Fruit fly (Drosophila melanogaster): ENCODE results near the gene CG6290.

DNA sequence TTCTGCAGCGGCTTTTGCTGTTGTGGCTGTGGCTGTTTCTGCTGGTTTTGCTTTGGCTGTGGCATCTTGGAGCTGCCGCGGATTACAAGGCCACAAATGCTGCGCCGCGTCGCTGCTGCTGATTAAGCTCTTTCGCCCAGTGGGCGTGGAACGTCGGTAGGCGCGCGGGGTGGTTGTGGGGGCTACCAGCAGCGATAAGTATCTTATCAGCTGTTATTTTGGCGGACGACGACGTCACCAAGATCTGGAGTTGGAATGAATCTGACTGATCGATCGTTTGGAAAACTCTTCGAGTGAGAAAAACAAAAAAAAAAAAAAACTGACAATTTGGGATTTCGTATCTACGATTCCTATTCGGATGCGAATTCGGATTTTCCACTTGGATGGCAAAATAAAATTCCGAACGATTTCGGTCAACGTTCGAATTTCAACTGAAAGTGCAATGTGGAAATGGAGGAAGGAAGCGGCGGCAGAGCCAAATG, 33.1 kb upstream of the CG6290 start:
- TF ChIP-seq cic (GFP tag; optimal IDR thresholded peaks at IDR 0.05) (no peak), CG1620 (GFP tag; optimal IDR thresholded peaks at IDR 0.05) (no peak), Clk (GFP tag; optimal IDR thresholded peaks at IDR 0.05) (no peak), toe (GFP tag; optimal IDR thresholded peaks at IDR 0.05) (no peak)
